Worm (Caenorhabditis elegans) whole organism, L1 larva: ENCODE data around the gene T05C3.6.
"Not testable (repeated sequence)": the region's sequence is repeated elsewhere in the genome, so short reads cannot be mapped to it uniquely, and the experiment has no call there.

ENCODE experiments used
- C16A3.4 ChIP-seq: fragments of 150-350 bp; optimal IDR thresholded peaks from 2 replicates; lab custom pipeline; 2014; ENCODE audit warnings: missing biosample characterization, missing genetic modification characterization
- F16B12.6 ChIP-seq: fragments of 150-350 bp; optimal IDR thresholded peaks from 2 replicates; lab custom pipeline; 2014; ENCODE audit warnings: missing biosample characterization, missing genetic modification characterization
- blmp-1 ChIP-seq: fragments of 150-350 bp; optimal IDR thresholded peaks from 2 replicates; lab custom pipeline; 2014; ENCODE audit warnings: missing biosample characterization, missing genetic modification characterization
- ceh-8 ChIP-seq: fragments of 200-800 bp; sonication (Bioruptor generic); optimal IDR thresholded peaks from 2 replicates; lab custom pipeline; 2018; ENCODE audit warnings: mild to moderate bottlenecking, missing genetic modification characterization, moderate library complexity, missing compliant biosample characterization
- ceh-82 ChIP-seq, 3 experiments: fragments of 150-350 bp in 1 of 3; sonication (generic microtip) in 2 of 3; optimal IDR thresholded peaks; 2 replicates each; lab custom pipeline; 2014 to 2017; ENCODE audit warnings: missing biosample characterization in 3 of 3, missing genetic modification characterization in 3 of 3
- ceh-90 ChIP-seq: sonication (generic microtip); optimal IDR thresholded peaks from 2 replicates; lab custom pipeline; 2016; ENCODE audit warnings: missing genetic modification characterization, missing compliant biosample characterization
- dpl-1 ChIP-seq, 3 experiments: fragments of 150-350 bp in 2 of 3; sonication (generic microtip) in 1 of 3; optimal IDR thresholded peaks; 2 replicates each; lab custom pipeline; 2014 to 2017; ENCODE audit warnings: missing biosample characterization in 3 of 3, missing genetic modification characterization in 3 of 3, missing genetic modification reagents in 3 of 3
- efl-1 ChIP-seq, 4 experiments: fragments of 150-350 bp; optimal IDR thresholded peaks in 3 of 4; peaks in 1 of 4; 1 replicate in 1 of 4; 2 replicates in 3 of 4; lab custom pipeline; 2014; ENCODE audit warnings: missing biosample characterization in 2 of 4, missing genetic modification characterization in 2 of 4, missing genetic modification reagents in 2 of 4
- efl-3 ChIP-seq: fragments of 200-800 bp; sonication (Bioruptor generic); optimal IDR thresholded peaks from 2 replicates; lab custom pipeline; 2018; ENCODE audit warnings: mild to moderate bottlenecking, missing genetic modification characterization, missing compliant biosample characterization
- ets-5 ChIP-seq: fragments of 200-800 bp; sonication (Bioruptor generic); IDR thresholded peaks from 2 replicates; pipeline ENCODE4 v1.3.6; 2022; ENCODE audit warnings: missing genetic modification characterization, missing compliant biosample characterization
- fkh-4 ChIP-seq: sonication (generic microtip); optimal IDR thresholded peaks from 2 replicates; lab custom pipeline; 2016; ENCODE audit warnings: missing compliant biosample characterization, missing genetic modification characterization, borderline replicate concordance
- jun-1 ChIP-seq: fragments of 150-350 bp; optimal IDR thresholded peaks from 2 replicates; lab custom pipeline; 2014; ENCODE audit warnings: missing biosample characterization, missing genetic modification reagents, missing genetic modification characterization
- lin-15B ChIP-seq: fragments of 150-350 bp; sonication (generic microtip); optimal IDR thresholded peaks from 3 replicates; lab custom pipeline; 2014; ENCODE audit warnings: missing biosample characterization, missing genetic modification characterization
- lin-35 ChIP-seq, 2 experiments: fragments of 150-350 bp; optimal IDR thresholded peaks; 2 replicates each; lab custom pipeline; 2014; ENCODE audit warnings: missing biosample characterization in 2 of 2, missing genetic modification characterization in 2 of 2, missing genetic modification reagents in 2 of 2
- mab-9 ChIP-seq: fragments of 200-800 bp; sonication (Bioruptor generic); IDR thresholded peaks from 2 replicates; pipeline ENCODE4 v1.3.6; 2022; ENCODE audit warnings: missing genetic modification reagents, missing genetic modification characterization, missing compliant biosample characterization
- mdl-1 ChIP-seq, 2 experiments: fragments of 150-350 bp; optimal IDR thresholded peaks; 2 replicates each; lab custom pipeline; 2014 to 2017; ENCODE audit warnings: missing biosample characterization in 2 of 2, missing genetic modification characterization in 2 of 2, inconsistent platforms in 1 of 2
- nhr-20 ChIP-seq: sonication (generic microtip); optimal IDR thresholded peaks from 2 replicates; lab custom pipeline; 2016; ENCODE audit warnings: mild to moderate bottlenecking, missing genetic modification characterization, missing compliant biosample characterization
- nhr-237 ChIP-seq: fragments of 150-350 bp; optimal IDR thresholded peaks from 2 replicates; lab custom pipeline; 2014; ENCODE audit warnings: missing biosample characterization, missing genetic modification characterization
- nhr-76 ChIP-seq: sonication (generic microtip); optimal IDR thresholded peaks from 2 replicates; lab custom pipeline; 2017; ENCODE audit warnings: missing biosample characterization, missing genetic modification characterization
- nhr-84 ChIP-seq: sonication (generic microtip); optimal IDR thresholded peaks from 2 replicates; lab custom pipeline; 2017; ENCODE audit warnings: missing biosample characterization, missing genetic modification characterization
- pax-3 ChIP-seq: fragments of 200-800 bp; sonication (Bioruptor generic); optimal IDR thresholded peaks from 2 replicates; lab custom pipeline; 2018; ENCODE audit warnings: mild to moderate bottlenecking, missing genetic modification characterization, moderate library complexity, missing compliant biosample characterization
- pqm-1 ChIP-seq: sonication (generic microtip); optimal IDR thresholded peaks from 3 replicates; lab custom pipeline; 2017; ENCODE audit warnings: missing biosample characterization, missing genetic modification characterization
- snpc-4 ChIP-seq: fragments of 150-350 bp; optimal IDR thresholded peaks from 2 replicates; lab custom pipeline; 2014; ENCODE audit warnings: missing biosample characterization, missing genetic modification characterization
- unc-130 ChIP-seq: fragments of 150-350 bp; optimal IDR thresholded peaks from 2 replicates; lab custom pipeline; 2017; ENCODE audit warnings: missing biosample characterization, missing genetic modification characterization, inconsistent platforms
- unc-30 ChIP-seq: sonication (generic microtip); optimal IDR thresholded peaks from 2 replicates; lab custom pipeline; 2017; ENCODE audit warnings: missing biosample characterization, missing genetic modification characterization
- unc-62 ChIP-seq: fragments of 150-350 bp; optimal IDR thresholded peaks from 2 replicates; lab custom pipeline; 2014; ENCODE audit warnings: missing biosample characterization, missing genetic modification reagents, missing genetic modification characterization
- unc-98 ChIP-seq: fragments of 200-800 bp; sonication (Bioruptor generic); IDR thresholded peaks from 2 replicates; pipeline ENCODE4 v1.3.6; 2022; ENCODE audit warnings: missing genetic modification characterization, missing compliant biosample characterization
- ztf-4 ChIP-seq: fragments of 150-350 bp; optimal IDR thresholded peaks from 2 replicates; lab custom pipeline; 2014; ENCODE audit warnings: missing biosample characterization, missing genetic modification characterization

The T05C3.6 gene

ce11 chrV:5468489-5468888, 21.8 kb upstream of the T05C3.6 start, which contains the start of gene ZC317.6:
TSS of gene ZC317.6 (minus strand) at chrV:5468589.
- TF ChIP-seq ets-5 (GFP tag; lab: Robert Waterston, UW); blmp-1 (tag; lab: Kevin White, UChicago); snpc-4 (tag; lab: Kevin White, UChicago): not testable (repeated sequence)

ce11 chrV:5470930-5471329, 19.3 kb upstream of the T05C3.6 start, which contains the start of gene ZC317.7:
TSS of gene ZC317.7 (minus strand) at chrV:5471030.
- not testable (repeated sequence) for TF ChIP-seq nhr-76 (tag; lab: Kevin White, UChicago); unc-130 (tag; lab: Kevin White, UChicago); pqm-1

- TF ChIP-seq efl-1 (optimal IDR thresholded peaks at IDR 0.05; lab: Kevin White, UChicago) (peak in 1 of 2 experiments; percentile 52), efl-1 (GFP tag; optimal IDR thresholded peaks at IDR 0.05 in 1 of 2; lab: Kevin White, UChicago) (peak; percentile 59 to 95), dpl-1 (GFP tag; optimal IDR thresholded peaks at IDR 0.05; lab: Kevin White, UChicago) (peak in 2 of 3 experiments; percentile 43 to 50), mdl-1 (tag; optimal IDR thresholded peaks at IDR 0.05; lab: Kevin White, UChicago) (no peak), lin-35 (GFP tag; optimal IDR thresholded peaks at IDR 0.05; lab: Kevin White, UChicago) (peak in 1 of 2 experiments; percentile 52)
Observed at ce11 chrV:5477719-5478118, 12.5 kb upstream of the T05C3.6 start.

- no peak for TF ChIP-seq C16A3.4 (tag; lab: Kevin White, UChicago)
- no peak for TF ChIP-seq ceh-82 (tag; optimal IDR thresholded peaks at IDR 0.05; lab: Kevin White, UChicago)
- no peak for TF ChIP-seq unc-98 (GFP tag; lab: Robert Waterston, UW)
- TF ChIP-seq unc-62 (GFP tag; lab: Kevin White, UChicago) = no peak
- TF ChIP-seq unc-30 = no peak
- no peak for TF ChIP-seq jun-1
- peak; percentile 66 for TF ChIP-seq ceh-8 (GFP tag; lab: Kevin White, UChicago)
Observed at ce11 chrV:5482315-5482714, 7.9 kb upstream of the T05C3.6 start, which contains the start of gene srg-66. TSS of gene srg-66 (minus strand) at chrV:5482415.

DNA sequence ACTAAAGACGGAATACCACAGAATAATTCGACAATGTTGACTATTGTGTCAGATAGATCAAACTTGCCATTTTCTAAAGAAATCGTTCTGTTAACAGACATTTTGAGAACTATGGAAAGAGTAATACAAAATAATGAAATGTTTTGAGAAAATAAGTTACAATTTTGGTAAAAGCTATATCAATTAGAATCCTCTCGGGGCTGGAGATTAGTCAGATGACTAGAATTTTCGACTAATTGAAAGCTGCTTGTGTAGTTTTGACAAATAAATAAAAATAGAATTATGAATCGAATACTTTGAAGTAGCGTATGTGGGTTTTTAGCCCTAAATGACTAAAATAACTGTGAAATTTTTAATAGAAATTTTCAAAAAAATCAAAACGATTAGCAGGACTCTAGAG, 5.4 kb upstream of the T05C3.6 start, which contains the start of gene srg-65:
Gene srg-65, minus strand, starts transcription at position 101 of the 400 bp plus-strand sequence.
- TF ChIP-seq ceh-90 (tag; lab: Kevin White, UChicago) (no peak), lin-35 (GFP tag; optimal IDR thresholded peaks at IDR 0.05; lab: Kevin White, UChicago) (no peak), snpc-4 (tag; lab: Kevin White, UChicago) (no peak), nhr-84 (tag; lab: Kevin White, UChicago) (no peak), efl-3 (no peak), nhr-20 (tag; lab: Kevin White, UChicago) (no peak)

ce11 chrV:5487180-5487579, 3.1 kb upstream of the T05C3.6 start:
- TF ChIP-seq mab-9 (no peak), lin-15B (tag; lab: Kevin White, UChicago) (no peak), fkh-4 (tag; lab: Kevin White, UChicago) (no peak), ztf-4 (tag; lab: Kevin White, UChicago) (no peak), lin-35 (GFP tag; optimal IDR thresholded peaks at IDR 0.05; lab: Kevin White, UChicago) (no peak), C16A3.4 (tag; lab: Kevin White, UChicago) (no peak), nhr-237 (tag; lab: Kevin White, UChicago) (no peak), pax-3 (tag; lab: Kevin White, UChicago) (no peak)

DNA sequence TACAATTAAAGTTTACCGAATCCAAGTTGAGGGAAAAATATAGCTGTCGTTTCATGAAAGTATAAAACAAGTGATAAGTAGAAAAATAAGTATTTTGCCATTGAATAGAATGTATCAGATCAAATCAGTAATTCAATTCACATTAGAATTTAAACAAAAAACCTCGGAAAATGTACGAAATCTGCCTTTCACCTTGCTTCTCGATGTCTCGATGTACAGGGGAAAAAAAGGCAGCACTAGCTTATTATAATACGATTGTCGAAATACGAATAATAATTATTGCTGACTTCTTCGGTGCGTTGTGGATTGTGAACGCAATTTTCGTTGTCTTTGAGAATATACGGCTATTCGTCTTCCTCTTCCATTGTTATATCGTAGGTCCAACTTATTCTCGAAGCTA, 1.5 kb upstream of the T05C3.6 start, which contains the start of gene grl-18:
Gene grl-18, minus strand, starts transcription at position 101 of the 400 bp plus-strand sequence.
- TF ChIP-seq F16B12.6 (tag; lab: Kevin White, UChicago) (no peak), unc-98 (GFP tag; lab: Robert Waterston, UW) (no peak), C16A3.4 (tag; lab: Kevin White, UChicago) (no peak), snpc-4 (tag; lab: Kevin White, UChicago) (no peak), nhr-237 (tag; lab: Kevin White, UChicago) (no peak)
